Fruit fly (Drosophila melanogaster): ENCODE results near the gene Cox11.

Cox11 gene

DNA sequence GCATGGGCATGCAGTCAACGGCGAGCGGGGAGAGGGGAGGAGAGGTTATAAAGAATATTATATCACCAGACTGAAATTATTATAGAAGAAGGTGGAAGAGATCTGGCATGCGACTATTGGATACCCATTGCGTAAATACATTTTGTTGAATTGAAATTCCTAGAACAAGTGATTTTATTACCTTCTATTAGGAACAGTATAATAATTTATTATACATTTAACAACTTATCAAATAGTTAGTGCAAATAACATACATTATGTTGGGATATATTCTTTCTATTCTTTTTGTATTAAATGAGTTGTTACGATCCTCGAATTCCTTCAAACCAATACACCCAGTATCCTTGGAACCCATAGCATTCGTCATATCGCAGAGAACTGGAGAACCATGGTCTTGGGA is 48.5 kb upstream of the Cox11 start (continued):
- TF ChIP-seq Met (GFP tag; optimal IDR thresholded peaks at IDR 0.05) (no peak), CG6276 (GFP tag; optimal IDR thresholded peaks at IDR 0.05) (no peak), CG16779 (tag; optimal IDR thresholded peaks at IDR 0.05) (no peak), Ets96B (tag; optimal IDR thresholded peaks at IDR 0.05) (peak; percentile 55)

DNA sequence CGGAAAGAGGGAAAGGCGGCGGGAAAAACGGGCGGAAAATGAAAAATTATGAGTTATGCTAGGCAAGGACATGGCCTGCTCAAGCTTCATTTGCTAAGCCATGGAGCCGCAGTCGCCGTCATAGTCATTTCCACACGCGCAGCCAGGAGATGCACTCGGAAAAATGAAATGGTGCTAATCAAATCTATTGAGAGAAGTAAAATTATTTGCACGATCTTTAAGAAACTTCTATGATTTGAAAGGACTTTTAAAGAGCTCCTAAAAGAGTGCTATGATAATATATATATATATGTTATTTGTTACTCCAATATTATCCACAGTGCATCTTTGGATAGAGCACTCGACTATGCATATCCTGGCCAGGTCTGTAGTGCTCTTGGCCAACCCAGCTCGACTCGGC is 47.6 kb upstream of the Cox11 start:
- TF ChIP-seq CG1621 (tag; optimal IDR thresholded peaks at IDR 0.05) (peak; percentile 28), CG31627 (GFP tag; optimal IDR thresholded peaks at IDR 0.05) (no peak), Hr4 (GFP tag; optimal IDR thresholded peaks at IDR 0.05) (peak; percentile 9), CG9139 (GFP tag; optimal IDR thresholded peaks at IDR 0.05) (no peak), CG6163 (GFP tag; IDR thresholded peaks at IDR 0.05) (peak; percentile 78), CG11762 (GFP tag; optimal IDR thresholded peaks at IDR 0.05; ENCODE audit: insufficient read depth) (no peak), acj6 (GFP tag; optimal IDR thresholded peaks at IDR 0.05) (peak; percentile 42), cyc (GFP tag; optimal IDR thresholded peaks at IDR 0.05) (no peak), dac (GFP tag; optimal IDR thresholded peaks at IDR 0.05) (no peak), Ets96B (tag; optimal IDR thresholded peaks at IDR 0.05) (peak; percentile 73), Eip75B (GFP tag; optimal IDR thresholded peaks at IDR 0.05) (peak; percentile 9), CG3032 (tag; optimal IDR thresholded peaks at IDR 0.05) (peak; percentile 74), Sox102F (GFP tag; optimal IDR thresholded peaks at IDR 0.05) (no peak), lz (GFP tag; optimal IDR thresholded peaks at IDR 0.05) (no peak), CG8119 (GFP tag; IDR thresholded peaks at IDR 0.05) (peak; percentile 51; the same call in 2 of the 3 replicates), achi (GFP tag; optimal IDR thresholded peaks at IDR 0.05) (peak; percentile 49), Met (GFP tag; optimal IDR thresholded peaks at IDR 0.05) (no peak), Lpt (GFP tag; optimal IDR thresholded peaks at IDR 0.05) (no peak), net (GFP tag; optimal IDR thresholded peaks at IDR 0.05) (no peak), esn (GFP tag; optimal IDR thresholded peaks at IDR 0.05) (no peak), CG4318 (GFP tag; optimal IDR thresholded peaks at IDR 0.05) (peak; percentile 26), Eip78C (GFP tag) (peak; percentile 79), fd59A (GFP tag; optimal IDR thresholded peaks at IDR 0.05) (peak; percentile 47), Gug (GFP tag; IDR thresholded peaks at IDR 0.05) (0 out of 2 replicates have a peak, but pooled peaks have one; percentile 24), CG32006 (GFP tag; optimal IDR thresholded peaks at IDR 0.05) (peak; percentile 51), Blimp-1 (GFP tag; optimal IDR thresholded peaks at IDR 0.05) (no peak), pdm3 (GFP tag; optimal IDR thresholded peaks at IDR 0.05) (no peak), CG6276 (GFP tag; optimal IDR thresholded peaks at IDR 0.05) (no peak), CG34406 (GFP tag; optimal IDR thresholded peaks at IDR 0.05) (no peak), CG6792 (GFP tag; optimal IDR thresholded peaks at IDR 0.05) (no peak), dsx (GFP tag; optimal IDR thresholded peaks at IDR 0.05; ENCODE audit: poor library complexity, severe bottlenecking) (peak; percentile 61), fkh (GFP tag; optimal IDR thresholded peaks at IDR 0.05) (no peak), Ets21C (GFP tag; optimal IDR thresholded peaks at IDR 0.05) (no peak), CG8319 (GFP tag; optimal IDR thresholded peaks at IDR 0.05) (no peak), vri (GFP tag; optimal IDR thresholded peaks at IDR 0.05) (no peak), CG16779 (tag; optimal IDR thresholded peaks at IDR 0.05) (no peak), eg (GFP tag; IDR thresholded peaks at IDR 0.05) (peak; percentile 31; the same call in 1 of the 3 replicates), svp (GFP tag) (no peak), CG10631 (GFP tag; optimal IDR thresholded peaks at IDR 0.05) (peak; percentile 63), Sox15 (GFP tag; optimal IDR thresholded peaks at IDR 0.05) (no peak), CG15336 (GFP tag; IDR thresholded peaks at IDR 0.05) (peak; percentile 52), fd85E (GFP tag; optimal IDR thresholded peaks at IDR 0.05) (no peak), CG8632 (GFP tag; optimal IDR thresholded peaks at IDR 0.05) (peak; percentile 27), topi (GFP tag; optimal IDR thresholded peaks at IDR 0.05) (no peak), Hr39 (GFP tag; optimal IDR thresholded peaks at IDR 0.05) (no peak), CG6854 (GFP tag; optimal IDR thresholded peaks at IDR 0.05) (no peak), CG6808 (GFP tag; optimal IDR thresholded peaks at IDR 0.05) (peak; percentile 70), Smox (GFP tag; optimal IDR thresholded peaks at IDR 0.05) (no peak), Hr38 (GFP tag; optimal IDR thresholded peaks at IDR 0.05) (no peak), CG11294 (GFP tag; IDR thresholded peaks at IDR 0.05) (no peak)
